Fruit fly (Drosophila melanogaster): ENCODE data around the gene Naa15-16.
A peak's percentile ranks its signal among the peaks of the same experiment; 100 is the strongest.

- TF ChIP-seq toe (GFP tag; optimal IDR thresholded peaks at IDR 0.05) (no peak), CG14711 (tag; optimal IDR thresholded peaks at IDR 0.05) (no peak), tj (GFP tag; optimal IDR thresholded peaks at IDR 0.05) (peak; percentile 71), Clk (GFP tag; optimal IDR thresholded peaks at IDR 0.05) (no peak), Hr96 (GFP tag; optimal IDR thresholded peaks at IDR 0.05) (no peak), CG11617 (GFP tag; optimal IDR thresholded peaks at IDR 0.05) (peak; percentile 43)
Measured at dm6 chrX:19479869-19480326, at the start of gene Naa15-16, which contains the start of gene mRpS14.

Data from whole organism, adult.